Worm (Caenorhabditis elegans) whole organism, L1 larva: ENCODE results near the gene vps-33.1.

Experiments used
- ama-1 ChIP-seq: fragments of 150-350 bp; optimal IDR thresholded peaks from 2 replicates; lab custom pipeline; 2014
- ceh-90 ChIP-seq: sonication (generic microtip); optimal IDR thresholded peaks from 2 replicates; lab custom pipeline; 2016; ENCODE audit warnings: missing genetic modification characterization, missing compliant biosample characterization
- egl-27 ChIP-seq, 2 experiments: fragments of 150-350 bp in 1 of 2; sonication (generic microtip); optimal IDR thresholded peaks; 3 replicates each; lab custom pipeline; 2017 to 2018; ENCODE audit warnings: missing biosample characterization in 2 of 2, missing genetic modification characterization in 2 of 2, missing genetic modification reagents in 2 of 2
- elt-3 ChIP-seq, 6 experiments: fragments of 150-350 bp in 1 of 6; sonication (generic microtip); optimal IDR thresholded peaks; 2 replicates each; lab custom pipeline; 2017 to 2018; ENCODE audit warnings: missing biosample characterization in 6 of 6, missing genetic modification characterization in 6 of 6, inconsistent platforms in 1 of 6
- lsy-2 ChIP-seq, 2 experiments: fragments of 150-350 bp; optimal IDR thresholded peaks; 2 replicates each; lab custom pipeline; 2014; ENCODE audit warnings: missing biosample characterization in 2 of 2, missing genetic modification characterization in 2 of 2
- mdl-1 ChIP-seq, 2 experiments: fragments of 150-350 bp; optimal IDR thresholded peaks; 2 replicates each; lab custom pipeline; 2014 to 2017; ENCODE audit warnings: missing biosample characterization in 2 of 2, missing genetic modification characterization in 2 of 2, inconsistent platforms in 1 of 2
- nhr-20 ChIP-seq: sonication (generic microtip); optimal IDR thresholded peaks from 2 replicates; lab custom pipeline; 2016; ENCODE audit warnings: mild to moderate bottlenecking, missing genetic modification characterization, missing compliant biosample characterization
- nhr-237 ChIP-seq: fragments of 150-350 bp; optimal IDR thresholded peaks from 2 replicates; lab custom pipeline; 2014; ENCODE audit warnings: missing biosample characterization, missing genetic modification characterization
- nhr-28 ChIP-seq: fragments of 150-350 bp; optimal IDR thresholded peaks from 2 replicates; lab custom pipeline; 2014; ENCODE audit warnings: missing biosample characterization, missing genetic modification characterization
- sptf-1 ChIP-seq: fragments of 150-350 bp; optimal IDR thresholded peaks from 2 replicates; lab custom pipeline; 2014; ENCODE audit warnings: missing biosample characterization, missing genetic modification characterization
- unc-62 ChIP-seq: fragments of 150-350 bp; optimal IDR thresholded peaks from 2 replicates; lab custom pipeline; 2014; ENCODE audit warnings: missing biosample characterization, missing genetic modification reagents, missing genetic modification characterization
- zag-1 ChIP-seq: fragments of 150-350 bp; optimal IDR thresholded peaks from 2 replicates; lab custom pipeline; 2014; ENCODE audit warnings: missing biosample characterization, missing genetic modification characterization
- ztf-11 ChIP-seq, 2 experiments: sonication (generic microtip); optimal IDR thresholded peaks; 2 replicates each; lab custom pipeline; 2016 to 2017; ENCODE audit warnings: missing genetic modification characterization in 2 of 2, missing biosample characterization in 1 of 2, missing compliant biosample characterization in 1 of 2

ce11 chrIII:8667382-8667781 is 33.3 kb upstream of the vps-33.1 start, which contains the start of gene dpy-19:
- TF ChIP-seq ztf-11 (tag; optimal IDR thresholded peaks at IDR 0.05; lab: Kevin White, UChicago) (no peak), elt-3 (tag; optimal IDR thresholded peaks at IDR 0.05; lab: Kevin White, UChicago) (no peak), ama-1 (no peak), sptf-1 (tag; lab: Kevin White, UChicago) (no peak), unc-62 (GFP tag; lab: Kevin White, UChicago) (no peak), lsy-2 (tag; optimal IDR thresholded peaks at IDR 0.05; lab: Kevin White, UChicago) (no peak), mdl-1 (tag; optimal IDR thresholded peaks at IDR 0.05; lab: Kevin White, UChicago) (no peak), nhr-28 (tag; lab: Kevin White, UChicago) (no peak), zag-1 (no peak), ceh-90 (no peak), nhr-237 (tag; lab: Kevin White, UChicago) (no peak), egl-27 (tag; optimal IDR thresholded peaks at IDR 0.05; lab: Kevin White, UChicago) (no peak), nhr-20 (tag; lab: Kevin White, UChicago) (no peak)
